Fruit fly (Drosophila melanogaster) whole organism, pupa: Measurements from ENCODE around the gene nac.
A peak's percentile ranks its signal among the peaks of the same experiment; 100 is the strongest.

ENCODE experiments used
- CG10348 ChIP-seq: fragments of 200-800 bp; sonication (Bioruptor generic); IDR thresholded peaks from 2 replicates; pipeline ENCODE4 v1.3.6; 2022; ENCODE audit warnings: missing biosample characterization, missing genetic modification characterization
- CG12605 ChIP-seq: fragments of 200-800 bp; sonication (Bioruptor generic); IDR thresholded peaks from 2 replicates; pipeline ENCODE4 v1.3.6; 2022; ENCODE audit warnings: missing biosample characterization, missing genetic modification characterization
- CG13204 ChIP-seq: fragments of 200-800 bp; sonication (Bioruptor generic); optimal IDR thresholded peaks from 2 replicates; lab custom pipeline; 2018; ENCODE audit warnings: missing biosample characterization, mild to moderate bottlenecking, missing genetic modification characterization, moderate library complexity
- CG14655 ChIP-seq: fragments of 200-800 bp; sonication (Bioruptor generic); optimal IDR thresholded peaks from 3 replicates; lab custom pipeline; 2017; ENCODE audit warnings: mild to moderate bottlenecking, missing biosample characterization, missing genetic modification reagents, missing genetic modification characterization
- CG15710 ChIP-seq: fragments of 200-800 bp; sonication (Bioruptor generic); optimal IDR thresholded peaks from 2 replicates; lab custom pipeline; 2018; ENCODE audit warnings: missing biosample characterization, mild to moderate bottlenecking, missing genetic modification characterization, moderate library complexity
- CG17806 ChIP-seq: fragments of 200-800 bp; sonication (Bioruptor generic); optimal IDR thresholded peaks from 2 replicates; lab custom pipeline; 2018; ENCODE audit warnings: missing biosample characterization, mild to moderate bottlenecking, missing genetic modification characterization, moderate library complexity
- CG32121 ChIP-seq: fragments of 200-800 bp; sonication (Bioruptor generic); IDR thresholded peaks from 2 replicates; pipeline ENCODE4 v1.3.6; 2022; ENCODE audit warnings: missing biosample characterization, missing genetic modification characterization
- CG34367 ChIP-seq: fragments of 200-800 bp; sonication (Bioruptor generic); optimal IDR thresholded peaks from 2 replicates; lab custom pipeline; 2018; ENCODE audit warnings: missing biosample characterization, mild to moderate bottlenecking, missing genetic modification characterization
- CG4496 ChIP-seq: fragments of 200-800 bp; sonication (Bioruptor generic); IDR thresholded peaks from 3 replicates; pipeline ENCODE4 v1.3.6; 2022; ENCODE audit warnings: missing biosample characterization, missing genetic modification characterization
- CG8159 ChIP-seq: fragments of 200-800 bp; sonication (Bioruptor generic); optimal IDR thresholded peaks from 3 replicates; lab custom pipeline; 2018; ENCODE audit warnings: missing biosample characterization, mild to moderate bottlenecking, missing genetic modification characterization, moderate library complexity
- CG8301 ChIP-seq: fragments of 200-800 bp; sonication (Bioruptor generic); optimal IDR thresholded peaks from 2 replicates; lab custom pipeline; 2018; ENCODE audit warnings: missing biosample characterization, mild to moderate bottlenecking, missing genetic modification characterization
- CG9948 ChIP-seq: fragments of 200-800 bp; sonication (Bioruptor generic); optimal IDR thresholded peaks from 2 replicates; lab custom pipeline; 2018; ENCODE audit warnings: missing biosample characterization, mild to moderate bottlenecking, missing genetic modification characterization, moderate library complexity
- D1 ChIP-seq: fragments of 200-800 bp; sonication (Bioruptor generic); optimal IDR thresholded peaks from 2 replicates; lab custom pipeline; 2018; ENCODE audit warnings: missing biosample characterization, mild to moderate bottlenecking, missing genetic modification characterization, moderate library complexity
- EcR ChIP-seq: fragments of 200-800 bp; sonication (Bioruptor generic); optimal IDR thresholded peaks from 3 replicates; lab custom pipeline; 2019; ENCODE audit warnings: missing biosample characterization, missing genetic modification characterization, mild to moderate bottlenecking, moderate library complexity, missing genetic modification reagents
- Ets98B ChIP-seq: fragments of 200-800 bp; sonication (Bioruptor generic); IDR thresholded peaks from 2 replicates; pipeline ENCODE4 v1.3.6; 2022; ENCODE audit warnings: missing biosample characterization, missing genetic modification characterization
- Pif1A ChIP-seq: fragments of 200-800 bp; sonication (Bioruptor generic); optimal IDR thresholded peaks from 3 replicates; lab custom pipeline; 2016; ENCODE audit warnings: missing biosample characterization, missing genetic modification characterization
- Pif1B ChIP-seq: fragments of 200-800 bp; sonication (Bioruptor generic); optimal IDR thresholded peaks from 3 replicates; lab custom pipeline; 2016; ENCODE audit warnings: missing biosample characterization, missing genetic modification characterization
- Snoo ChIP-seq: fragments of 200-800 bp; sonication (Bioruptor generic); optimal IDR thresholded peaks from 3 replicates; lab custom pipeline; 2017; ENCODE audit warnings: missing biosample characterization, mild to moderate bottlenecking, missing genetic modification characterization, inconsistent platforms
- fd96Ca ChIP-seq: fragments of 200-800 bp; sonication (Bioruptor generic); IDR thresholded peaks from 3 replicates; pipeline ENCODE4 v1.3.6; 2022; ENCODE audit warnings: missing biosample characterization, missing genetic modification characterization
- gl ChIP-seq: fragments of 200-800 bp; sonication (Bioruptor generic); optimal IDR thresholded peaks from 2 replicates; lab custom pipeline; 2018; ENCODE audit warnings: missing biosample characterization, mild to moderate bottlenecking, missing genetic modification characterization
- rn ChIP-seq: fragments of 200-800 bp; sonication (Bioruptor generic); IDR thresholded peaks from 2 replicates; pipeline ENCODE4 v1.3.6; 2022; ENCODE audit warnings: missing biosample characterization, missing genetic modification characterization

Gene nac

dm6 chr3R:8285727-8286344 is 18.0 kb downstream of the nac start:
- TF ChIP-seq CG10348 (GFP tag; lab: Robert Waterston, UW) = no peak
- TF ChIP-seq D1 (tag; lab: Kevin White, UChicago) = no peak
- TF ChIP-seq CG17806 (tag; lab: Kevin White, UChicago) = no peak
- TF ChIP-seq fd96Ca (GFP tag; lab: Robert Waterston, UW) = no peak
- TF ChIP-seq Pif1A (GFP tag; lab: Kevin White, UChicago) = no peak
- TF ChIP-seq gl (tag; lab: Kevin White, UChicago) = no peak
- no peak for TF ChIP-seq Ets98B (GFP tag; lab: Robert Waterston, UW)
- TF ChIP-seq CG4496 (GFP tag; lab: Robert Waterston, UW) = no peak
- TF ChIP-seq rn (GFP tag; lab: Robert Waterston, UW) = no peak
- TF ChIP-seq CG32121 (GFP tag; lab: Robert Waterston, UW) = no peak
- TF ChIP-seq Pif1B (GFP tag; lab: Kevin White, UChicago) = no peak
- TF ChIP-seq CG12605 (GFP tag; lab: Robert Waterston, UW) = no peak
- TF ChIP-seq CG13204 (GFP tag; lab: Kevin White, UChicago) = no peak
- no peak for TF ChIP-seq CG34367 (tag; lab: Kevin White, UChicago)
- TF ChIP-seq Snoo (tag; lab: Kevin White, UChicago) = no peak
- no peak for TF ChIP-seq CG9948 (tag; lab: Kevin White, UChicago)
- no peak for TF ChIP-seq CG15710 (tag; lab: Kevin White, UChicago)
- no peak for TF ChIP-seq EcR (GFP tag; lab: Kevin White, UChicago)
- no peak for TF ChIP-seq CG8159 (tag; lab: Kevin White, UChicago)

- TF ChIP-seq fd96Ca (GFP tag; lab: Robert Waterston, UW) = no peak
- no peak for TF ChIP-seq CG17806 (tag; lab: Kevin White, UChicago)
- TF ChIP-seq Ets98B (GFP tag; lab: Robert Waterston, UW) = no peak
- no peak for TF ChIP-seq CG15710 (tag; lab: Kevin White, UChicago)
- no peak for TF ChIP-seq CG32121 (GFP tag; lab: Robert Waterston, UW)
- TF ChIP-seq CG12605 (GFP tag; lab: Robert Waterston, UW) = no peak
- no peak for TF ChIP-seq CG8159 (tag; lab: Kevin White, UChicago)
- TF ChIP-seq CG4496 (GFP tag; lab: Robert Waterston, UW) = no peak
- no peak for TF ChIP-seq CG10348 (GFP tag; lab: Robert Waterston, UW)
- TF ChIP-seq rn (GFP tag; lab: Robert Waterston, UW) = no peak
- no peak for TF ChIP-seq EcR (GFP tag; lab: Kevin White, UChicago)
- no peak for TF ChIP-seq D1 (tag; lab: Kevin White, UChicago)
- TF ChIP-seq Pif1B (GFP tag; lab: Kevin White, UChicago) = no peak
- no peak for TF ChIP-seq CG34367 (tag; lab: Kevin White, UChicago)
- no peak for TF ChIP-seq Snoo (tag; lab: Kevin White, UChicago)
- TF ChIP-seq CG8301 (tag; lab: Kevin White, UChicago) = no peak
- no peak for TF ChIP-seq gl (tag; lab: Kevin White, UChicago)
- no peak for TF ChIP-seq CG9948 (tag; lab: Kevin White, UChicago)
- TF ChIP-seq CG13204 (GFP tag; lab: Kevin White, UChicago) = no peak
- no peak for TF ChIP-seq Pif1A (GFP tag; lab: Kevin White, UChicago)
- TF ChIP-seq, all 21 proteins: peak for 0
These were observed 19.6 kb downstream of the nac start for dm6 chr3R:8284234-8284633.

dm6 chr3R:8282727-8283126 is 21.1 kb downstream of the nac start:
- no peak for TF ChIP-seq Ets98B (GFP tag; lab: Robert Waterston, UW)
- TF ChIP-seq Snoo (tag; lab: Kevin White, UChicago) = peak; percentile 13

- TF ChIP-seq EcR (GFP tag; lab: Kevin White, UChicago) (no peak), Pif1B (GFP tag; lab: Kevin White, UChicago) (no peak), CG15710 (tag; lab: Kevin White, UChicago) (no peak)
These were observed 23.9 kb downstream of the nac start for dm6 chr3R:8279970-8280369.

- TF ChIP-seq CG8159 (tag; lab: Kevin White, UChicago) (no peak), Snoo (tag; lab: Kevin White, UChicago) (no peak), CG13204 (GFP tag; lab: Kevin White, UChicago) (peak; percentile 18), CG9948 (tag; lab: Kevin White, UChicago) (no peak), CG17806 (tag; lab: Kevin White, UChicago) (no peak), Ets98B (GFP tag; lab: Robert Waterston, UW) (no peak)
These were observed 26.1 kb downstream of the nac start, which contains the start of gene ato for dm6 chr3R:8277494-8278293. Gene ato, plus strand, starts transcription at chr3R:8278052.

dm6 chr3R:8275031-8275430 is 28.8 kb downstream of the nac start:
- TF ChIP-seq gl (tag; lab: Kevin White, UChicago) (no peak), D1 (tag; lab: Kevin White, UChicago) (no peak), CG9948 (tag; lab: Kevin White, UChicago) (no peak), CG15710 (tag; lab: Kevin White, UChicago) (no peak), CG14655 (GFP tag; lab: Kevin White, UChicago) (no peak), CG12605 (GFP tag; lab: Robert Waterston, UW) (no peak), CG17806 (tag; lab: Kevin White, UChicago) (no peak), Pif1B (GFP tag; lab: Kevin White, UChicago) (no peak), CG10348 (GFP tag; lab: Robert Waterston, UW) (no peak), EcR (GFP tag; lab: Kevin White, UChicago) (no peak), CG8301 (tag; lab: Kevin White, UChicago) (no peak)
- TF ChIP-seq, all 21 proteins: peak for 0
